Fruit fly (Drosophila melanogaster) whole organism, prepupa: ENCODE results near the gene CG14024.

Source experiments
- Blimp-1 ChIP-seq: fragments of 200-800 bp; sonication (Bioruptor generic); optimal IDR thresholded peaks from 3 replicates; lab custom pipeline; 2017; ENCODE audit warnings: missing biosample characterization, missing genetic modification characterization, mild to moderate bottlenecking, moderate library complexity, missing genetic modification reagents
- CG10631 ChIP-seq: fragments of 200-800 bp; sonication (Bioruptor generic); optimal IDR thresholded peaks from 2 replicates; lab custom pipeline; 2016; ENCODE audit warnings: missing biosample characterization, missing genetic modification characterization
- CG10669 ChIP-seq: fragments of 200-800 bp; sonication (Bioruptor generic); optimal IDR thresholded peaks from 3 replicates; lab custom pipeline; 2018; ENCODE audit warnings: missing biosample characterization, mild to moderate bottlenecking, missing genetic modification characterization, moderate library complexity
- CG11762 ChIP-seq: fragments of 200-800 bp; sonication (Bioruptor generic); optimal IDR thresholded peaks from 3 replicates; lab custom pipeline; 2016; ENCODE audit warnings: missing biosample characterization, missing genetic modification characterization; ENCODE audit not compliant: insufficient read depth
- CG11902 ChIP-seq: fragments of 200-800 bp; sonication (Bioruptor generic); optimal IDR thresholded peaks from 3 replicates; lab custom pipeline; 2016; ENCODE audit warnings: missing biosample characterization, missing genetic modification characterization
- CG15336 ChIP-seq: fragments of 200-800 bp; sonication (Bioruptor generic); IDR thresholded peaks from 2 replicates; pipeline ENCODE4 v1.3.6; 2022; ENCODE audit warnings: missing biosample characterization, missing genetic modification characterization
- CG1621 ChIP-seq: fragments of 200-800 bp; sonication (Bioruptor generic); optimal IDR thresholded peaks from 3 replicates; lab custom pipeline; 2018; ENCODE audit warnings: missing biosample characterization, mild to moderate bottlenecking, missing genetic modification characterization
- CG32006 ChIP-seq: fragments of 200-800 bp; sonication (Bioruptor generic); optimal IDR thresholded peaks from 3 replicates; lab custom pipeline; 2017; ENCODE audit warnings: missing biosample characterization, mild to moderate bottlenecking, missing genetic modification characterization
- CG3919 ChIP-seq: fragments of 200-800 bp; sonication (Bioruptor generic); optimal IDR thresholded peaks from 3 replicates; lab custom pipeline; 2016; ENCODE audit warnings: missing biosample characterization, missing genetic modification characterization
- CG6163 ChIP-seq: fragments of 200-800 bp; sonication (Bioruptor generic); IDR thresholded peaks from 3 replicates; pipeline ENCODE4 v1.3.6; 2022; ENCODE audit warnings: missing biosample characterization, missing genetic modification characterization
- CG6792 ChIP-seq: fragments of 200-800 bp; sonication (Bioruptor generic); optimal IDR thresholded peaks from 3 replicates; lab custom pipeline; 2016; ENCODE audit warnings: missing biosample characterization, missing genetic modification characterization
- CG6854 ChIP-seq: fragments of 200-800 bp; sonication (Bioruptor generic); optimal IDR thresholded peaks from 2 replicates; lab custom pipeline; 2017; ENCODE audit warnings: missing biosample characterization, mild to moderate bottlenecking, missing genetic modification characterization
- CG7368 ChIP-seq: fragments of 200-800 bp; sonication (Bioruptor generic); optimal IDR thresholded peaks from 3 replicates; lab custom pipeline; 2016; ENCODE audit warnings: missing biosample characterization, missing genetic modification characterization
- CG8319 ChIP-seq: fragments of 200-800 bp; sonication (Bioruptor generic); optimal IDR thresholded peaks from 3 replicates; lab custom pipeline; 2016; ENCODE audit warnings: missing biosample characterization, missing genetic modification characterization
- Eip78C ChIP-seq: fragments of 200-800 bp; sonication (Bioruptor generic); peaks from one replicate; lab custom pipeline; 2016; ENCODE audit warnings: missing biosample characterization, missing genetic modification characterization
- Eip93F ChIP-seq: fragments of 200-800 bp; sonication (Bioruptor generic); optimal IDR thresholded peaks from 2 replicates; lab custom pipeline; 2016; ENCODE audit warnings: missing biosample characterization, mild to moderate bottlenecking, missing genetic modification characterization
- Ets96B ChIP-seq: fragments of 200-800 bp; optimal IDR thresholded peaks from 2 replicates; lab custom pipeline; 2019; ENCODE audit warnings: missing biosample characterization, mild to moderate bottlenecking, missing genetic modification characterization, moderate library complexity
- Gug ChIP-seq: fragments of 200-800 bp; sonication (Bioruptor generic); IDR thresholded peaks from 2 replicates; pipeline ENCODE4 v1.3.6; 2022; ENCODE audit warnings: missing biosample characterization, missing genetic modification characterization
- Hr39 ChIP-seq: fragments of 200-800 bp; sonication (Bioruptor generic); optimal IDR thresholded peaks from 2 replicates; lab custom pipeline; 2016; ENCODE audit warnings: missing biosample characterization, missing genetic modification characterization
- Hr4 ChIP-seq: fragments of 200-800 bp; sonication (Bioruptor generic); optimal IDR thresholded peaks from 3 replicates; lab custom pipeline; 2016; ENCODE audit warnings: missing biosample characterization, missing genetic modification characterization
- Lpt ChIP-seq: fragments of 200-800 bp; sonication (Bioruptor generic); optimal IDR thresholded peaks from 3 replicates; lab custom pipeline; 2016; ENCODE audit warnings: missing biosample characterization, missing genetic modification characterization
- Met ChIP-seq: fragments of 200-800 bp; sonication (Bioruptor generic); optimal IDR thresholded peaks from 3 replicates; lab custom pipeline; 2016; ENCODE audit warnings: missing biosample characterization, missing genetic modification characterization
- OdsH ChIP-seq: fragments of 200-800 bp; sonication (Bioruptor generic); optimal IDR thresholded peaks from 3 replicates; lab custom pipeline; 2016; ENCODE audit warnings: missing biosample characterization, missing genetic modification characterization
- Smox ChIP-seq: fragments of 200-800 bp; sonication (Bioruptor generic); optimal IDR thresholded peaks from 3 replicates; lab custom pipeline; 2016; ENCODE audit warnings: missing biosample characterization, missing genetic modification characterization
- Sox14 ChIP-seq: fragments of 200-800 bp; sonication (Bioruptor generic); optimal IDR thresholded peaks from 3 replicates; lab custom pipeline; 2016; ENCODE audit warnings: missing biosample characterization, missing genetic modification characterization
- cyc ChIP-seq: fragments of 200-800 bp; sonication (Bioruptor generic); optimal IDR thresholded peaks from 3 replicates; lab custom pipeline; 2016; ENCODE audit warnings: missing biosample characterization, missing genetic modification characterization
- dac ChIP-seq: fragments of 200-800 bp; sonication (Bioruptor generic); optimal IDR thresholded peaks from 2 replicates; lab custom pipeline; 2017; ENCODE audit warnings: missing biosample characterization, mild to moderate bottlenecking, missing genetic modification characterization
- dsx ChIP-seq: fragments of 200-800 bp; optimal IDR thresholded peaks from 3 replicates; lab custom pipeline; 2019; ENCODE audit warnings: missing biosample characterization, mild to moderate bottlenecking, missing genetic modification characterization, moderate library complexity; ENCODE audit not compliant: poor library complexity, severe bottlenecking
- eg ChIP-seq: fragments of 200-800 bp; sonication (Bioruptor generic); IDR thresholded peaks from 3 replicates; pipeline ENCODE4 v1.3.6; 2022; ENCODE audit warnings: missing biosample characterization, missing genetic modification characterization
- esn ChIP-seq: fragments of 200-800 bp; sonication (Bioruptor generic); optimal IDR thresholded peaks from 2 replicates; lab custom pipeline; 2016; ENCODE audit warnings: missing biosample characterization, mild to moderate bottlenecking, missing genetic modification characterization, moderate library complexity
- fd59A ChIP-seq: fragments of 200-800 bp; sonication (Bioruptor generic); optimal IDR thresholded peaks from 2 replicates; lab custom pipeline; 2017; ENCODE audit warnings: missing biosample characterization, mild to moderate bottlenecking, missing genetic modification characterization, missing genetic modification reagents
- fd85E ChIP-seq: fragments of 200-800 bp; sonication (Bioruptor generic); optimal IDR thresholded peaks from 3 replicates; lab custom pipeline; 2016; ENCODE audit warnings: missing biosample characterization, missing genetic modification characterization
- fkh ChIP-seq: fragments of 200-800 bp; sonication (Bioruptor generic); optimal IDR thresholded peaks from 3 replicates; lab custom pipeline; 2017; ENCODE audit warnings: missing biosample characterization, mild to moderate bottlenecking, missing genetic modification characterization, moderate library complexity
- lz ChIP-seq: fragments of 200-800 bp; sonication (Bioruptor generic); optimal IDR thresholded peaks from 3 replicates; lab custom pipeline; 2016; ENCODE audit warnings: missing biosample characterization, missing genetic modification characterization
- pdm3 ChIP-seq: fragments of 200-800 bp; sonication (Bioruptor generic); optimal IDR thresholded peaks from 3 replicates; lab custom pipeline; 2016; ENCODE audit warnings: missing biosample characterization, missing genetic modification characterization
- salr ChIP-seq, 2 experiments: fragments of 200-800 bp; sonication (Bioruptor generic); optimal IDR thresholded peaks; 3 replicates each; lab custom pipeline; 2016 to 2018; ENCODE audit warnings: missing biosample characterization in 2 of 2, missing genetic modification characterization in 2 of 2, mild to moderate bottlenecking in 1 of 2
- svp ChIP-seq: fragments of 200-800 bp; sonication (Bioruptor generic); peaks from one replicate; lab custom pipeline; 2016; ENCODE audit warnings: missing biosample characterization, missing genetic modification characterization
- topi ChIP-seq: fragments of 200-800 bp; sonication (Bioruptor generic); optimal IDR thresholded peaks from 3 replicates; lab custom pipeline; 2016; ENCODE audit warnings: missing biosample characterization, missing genetic modification characterization

Gene CG14024

dm6 chr2L:5277262-5278008 is 37.3 kb downstream of the CG14024 start:
- TF ChIP-seq Hr39 (GFP tag; lab: Kevin White, UChicago) (no peak), Gug (GFP tag; lab: Robert Waterston, UW) (no peak), CG6854 (no peak), eg (GFP tag; lab: Robert Waterston, UW) (no peak), CG6163 (no peak), fd85E (GFP tag; lab: Kevin White, UChicago) (no peak), CG7368 (GFP tag; lab: Kevin White, UChicago) (no peak), CG11762 (GFP tag; lab: Kevin White, UChicago) (no peak), OdsH (no peak), pdm3 (GFP tag; lab: Kevin White, UChicago) (no peak), Blimp-1 (GFP tag; lab: Kevin White, UChicago) (no peak), CG6792 (GFP tag; lab: Kevin White, UChicago) (no peak), CG10631 (no peak), CG10669 (GFP tag; lab: Kevin White, UChicago) (no peak), Lpt (GFP tag; lab: Kevin White, UChicago) (no peak), Met (GFP tag; lab: Kevin White, UChicago) (no peak), CG15336 (GFP tag; lab: Robert Waterston, UW) (no peak)

- peak; percentile 28 for TF ChIP-seq Eip93F (GFP tag; lab: Kevin White, UChicago)
- no peak for TF ChIP-seq fd85E (GFP tag; lab: Kevin White, UChicago)
- peak; percentile 77 for TF ChIP-seq fkh
These were observed 43.6 kb downstream of the CG14024 start, which contains the start of gene tkv for dm6 chr2L:5271081-5271480. Gene tkv (minus strand): TSS chr2L:5271384.

- TF ChIP-seq topi (peak; percentile 4), dac (GFP tag; lab: Kevin White, UChicago) (no peak), Sox14 (peak; percentile 19), esn (GFP tag; lab: Kevin White, UChicago) (peak; percentile 10), Eip93F (GFP tag; lab: Kevin White, UChicago) (no peak), Ets96B (tag; lab: Kevin White, UChicago) (peak; percentile 9), Hr4 (GFP tag; lab: Kevin White, UChicago) (peak; percentile 29), CG1621 (tag; lab: Kevin White, UChicago) (no peak), CG15336 (GFP tag; lab: Robert Waterston, UW) (peak; percentile 18; the same call in 1 of the 2 replicates), Eip78C (GFP tag; lab: Kevin White, UChicago) (peak; percentile 68), Met (GFP tag; lab: Kevin White, UChicago) (peak; percentile 6), dsx (GFP tag; lab: Kevin White, UChicago) (peak; percentile 77), CG8319 (GFP tag; lab: Kevin White, UChicago) (no peak)
These were observed 44.3 kb downstream of the CG14024 start for dm6 chr2L:5270215-5271071.

- TF ChIP-seq CG11762 (GFP tag; lab: Kevin White, UChicago) = no peak
- no peak for TF ChIP-seq Hr4 (GFP tag; lab: Kevin White, UChicago)
- no peak for TF ChIP-seq Blimp-1 (GFP tag; lab: Kevin White, UChicago)
- no peak for TF ChIP-seq salr (GFP tag; optimal IDR thresholded peaks at IDR 0.05; lab: Kevin White, UChicago)
- TF ChIP-seq cyc (GFP tag; lab: Kevin White, UChicago) = no peak
- TF ChIP-seq CG3919 = no peak
- no peak for TF ChIP-seq CG32006
- TF ChIP-seq svp = no peak
- no peak for TF ChIP-seq CG11902 (GFP tag; lab: Kevin White, UChicago)
- no peak for TF ChIP-seq Smox (GFP tag; lab: Kevin White, UChicago)
- no peak for TF ChIP-seq Met (GFP tag; lab: Kevin White, UChicago)
- TF ChIP-seq lz (GFP tag; lab: Kevin White, UChicago) = no peak
- no peak for TF ChIP-seq fd59A (GFP tag; lab: Kevin White, UChicago)
- no peak for TF ChIP-seq CG6163
- TF ChIP-seq OdsH = no peak
- TF ChIP-seq, all 60 proteins: peak for 0
These were observed 46.5 kb downstream of the CG14024 start, which contains the start of gene Cyp4ac3 for dm6 chr2L:5268198-5268597. Gene Cyp4ac3 (plus strand): TSS chr2L:5268498.
